Fruit fly (Drosophila melanogaster): ENCODE results near the gene Rsf1.

Gene Rsf1

dm6 chr2L:10231092-10231494 lies 32.3 kb downstream of the Rsf1 start (continued):
- TF ChIP-seq CG4820 (GFP tag; optimal IDR thresholded peaks at IDR 0.05) (no peak), tll (GFP tag; optimal IDR thresholded peaks at IDR 0.05) (no peak), tgo (GFP tag; IDR thresholded peaks at IDR 0.05) (no peak), eve (GFP tag; optimal IDR thresholded peaks at IDR 0.05) (peak in 1 of 2 experiments; percentile 87), Poxn (GFP tag; IDR thresholded peaks at IDR 0.05) (no peak), mld (GFP tag; IDR thresholded peaks at IDR 0.05; ENCODE audit: partially characterized antibody) (no peak), yki (optimal IDR thresholded peaks at IDR 0.05) (no peak), chn (GFP tag; optimal IDR thresholded peaks at IDR 0.05) (no peak), CG17612 (GFP tag; IDR thresholded peaks at IDR 0.05) (no peak), TFAM (GFP tag; optimal IDR thresholded peaks at IDR 0.05) (no peak), Tbp (GFP tag; optimal IDR thresholded peaks at IDR 0.05) (no peak), crc (GFP tag; optimal IDR thresholded peaks at IDR 0.05) (no peak), GATAe (GFP tag; conservative IDR thresholded peaks at IDR 0.05) (no peak), hb (GFP tag; IDR thresholded peaks at IDR 0.05; ENCODE audit: partially characterized antibody) (no peak), hkb (optimal IDR thresholded peaks at IDR 0.05) (no peak), hkb (GFP tag; IDR thresholded peaks at IDR 0.05) (no peak), jigr1 (GFP tag; IDR thresholded peaks at IDR 0.05) (no peak), CG7786 (GFP tag; optimal IDR thresholded peaks at IDR 0.05) (no peak), E2f2 (GFP tag; IDR thresholded peaks at IDR 0.05) (peak; percentile 21; the same call in 1 of the 2 replicates), CG33213 (GFP tag; optimal IDR thresholded peaks at IDR 0.05) (no peak), Meics (GFP tag; optimal IDR thresholded peaks at IDR 0.05) (peak; percentile 44), bcd (GFP tag; optimal IDR thresholded peaks at IDR 0.05) (no peak), Usf (GFP tag; optimal IDR thresholded peaks at IDR 0.05) (no peak), NC2β (GFP tag; optimal IDR thresholded peaks at IDR 0.05) (no peak), p53 (GFP tag; optimal IDR thresholded peaks at IDR 0.05) (no peak), tx (GFP tag; optimal IDR thresholded peaks at IDR 0.05) (no peak), D (optimal IDR thresholded peaks at IDR 0.05) (no peak), D (GFP tag; optimal IDR thresholded peaks at IDR 0.05) (no peak), schlank (tag; optimal IDR thresholded peaks at IDR 0.05) (no peak), Dref (GFP tag; IDR thresholded peaks at IDR 0.05) (no peak), Sox102F (GFP tag; optimal IDR thresholded peaks at IDR 0.05) (no peak), grau (tag; optimal IDR thresholded peaks at IDR 0.05) (peak; percentile 31), klu (GFP tag; IDR thresholded peaks at IDR 0.05) (no peak), amos (GFP tag; IDR thresholded peaks at IDR 0.05; ENCODE audit: partially characterized antibody) (no peak), ttk (GFP tag; IDR thresholded peaks at IDR 0.05) (no peak), ind (GFP tag; optimal IDR thresholded peaks at IDR 0.05) (peak; percentile 36), Hr51 (GFP tag; optimal IDR thresholded peaks at IDR 0.05) (no peak), Ets97D (GFP tag; optimal IDR thresholded peaks at IDR 0.05) (no peak), fd96Cb (tag; optimal IDR thresholded peaks at IDR 0.05) (no peak), CG9797 (GFP tag; optimal IDR thresholded peaks at IDR 0.05) (no peak), jumu (GFP tag; optimal IDR thresholded peaks at IDR 0.05) (no peak), MESR4 (GFP tag; optimal IDR thresholded peaks at IDR 0.05) (no peak), HLH54F (GFP tag; optimal IDR thresholded peaks at IDR 0.05) (no peak), BEAF-32 (GFP tag; optimal IDR thresholded peaks at IDR 0.05) (no peak), insv (GFP tag; optimal IDR thresholded peaks at IDR 0.05) (no peak), croc (GFP tag; conservative IDR thresholded peaks at IDR 0.05) (no peak), ftz-f1 (GFP tag; optimal IDR thresholded peaks at IDR 0.05) (no peak), CG18619 (GFP tag; optimal IDR thresholded peaks at IDR 0.05) (no peak), CG16815 (GFP tag; optimal IDR thresholded peaks at IDR 0.05) (no peak), nau (GFP tag; optimal IDR thresholded peaks at IDR 0.05) (peak; percentile 42), Blimp-1 (GFP tag; optimal IDR thresholded peaks at IDR 0.05) (no peak), cg (GFP tag; optimal IDR thresholded peaks at IDR 0.05) (peak; percentile 83), CG6683 (GFP tag; optimal IDR thresholded peaks at IDR 0.05) (no peak)

All from whole organism, embryonic.